Fruit fly (Drosophila melanogaster) S2 (cell line): ENCODE results near the gene CG9986.

ENCODE experiments used
- CG8478 ChIP-seq: fragments of >200 bp; optimal IDR thresholded peaks from 2 replicates; lab custom pipeline; 2018
- CTCF ChIP-seq, 2 experiments: fragments of >200 bp; optimal IDR thresholded peaks; 2 replicates each; lab custom pipeline; 2018

DNA sequence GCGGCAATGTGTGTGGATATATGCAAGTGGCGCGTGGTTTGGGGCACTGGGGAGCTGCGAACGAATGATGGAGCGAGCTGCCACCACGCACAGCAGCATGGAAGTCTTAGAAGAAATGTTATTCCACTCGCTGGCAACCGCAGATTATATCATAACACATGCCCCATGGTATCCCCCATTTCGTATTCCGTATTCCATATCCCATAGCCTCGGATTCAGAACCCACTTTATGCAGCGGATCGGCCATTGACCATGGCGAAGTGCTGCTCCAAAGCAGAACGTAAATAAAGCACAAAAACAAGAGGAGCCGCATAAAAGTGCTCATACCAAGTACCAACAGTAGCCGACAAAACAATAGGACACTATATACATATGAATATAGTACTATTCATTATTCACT lies 22.8 kb downstream of the CG9986 start:
- TF ChIP-seq CG8478 (lab: Kevin White, UChicago): no peak
- TF ChIP-seq CTCF (optimal IDR thresholded peaks at IDR 0.05; lab: Kevin White, UChicago): no peak
